Fruit fly (Drosophila melanogaster) whole organism, embryonic: ENCODE data around the gene CG42525.

Source experiments
- Bteb2 ChIP-seq: fragments of 200-800 bp; sonication (Bioruptor generic); optimal IDR thresholded peaks from 2 replicates; lab custom pipeline; 2016; ENCODE audit warnings: missing biosample characterization, missing genetic modification characterization
- CG15514 ChIP-seq: fragments of 200-800 bp; sonication (Bioruptor generic); optimal IDR thresholded peaks from 3 replicates; lab custom pipeline; 2017; ENCODE audit warnings: missing biosample characterization, missing genetic modification characterization, mild to moderate bottlenecking, moderate library complexity, missing genetic modification reagents
- CG17359 ChIP-seq: fragments of 200-800 bp; sonication (Bioruptor generic); optimal IDR thresholded peaks from 3 replicates; lab custom pipeline; 2018; ENCODE audit warnings: missing biosample characterization, mild to moderate bottlenecking, missing genetic modification characterization, moderate library complexity
- CG4282 ChIP-seq: fragments of 200-800 bp; sonication (Bioruptor generic); optimal IDR thresholded peaks from 2 replicates; lab custom pipeline; 2016; ENCODE audit warnings: missing biosample characterization, missing genetic modification characterization
- CG6854 ChIP-seq: fragments of 200-800 bp; sonication (Bioruptor generic); optimal IDR thresholded peaks from 3 replicates; lab custom pipeline; 2017; ENCODE audit warnings: missing biosample characterization, mild to moderate bottlenecking, missing genetic modification characterization
- CG8089 ChIP-seq: fragments of 200-800 bp; sonication (Bioruptor generic); optimal IDR thresholded peaks from 3 replicates; lab custom pipeline; 2016; ENCODE audit warnings: missing biosample characterization, missing genetic modification characterization
- CG9437 ChIP-seq: fragments of 200-800 bp; sonication (Bioruptor generic); optimal IDR thresholded peaks from 2 replicates; lab custom pipeline; 2018; ENCODE audit warnings: missing biosample characterization, mild to moderate bottlenecking, missing genetic modification characterization
- CG9817 ChIP-seq: fragments of 200-800 bp; sonication (Bioruptor generic); optimal IDR thresholded peaks from 2 replicates; lab custom pipeline; 2018; ENCODE audit warnings: missing biosample characterization, mild to moderate bottlenecking, missing genetic modification characterization, moderate library complexity
- D ChIP-seq, 2 experiments: fragments of 200-800 bp in 1 of 2; fragments of >200 bp in 1 of 2; sonication (Bioruptor generic) in 1 of 2; optimal IDR thresholded peaks; 2 replicates in 1 of 2; 3 replicates in 1 of 2; lab custom pipeline; 2017; ENCODE audit warnings: mild to moderate bottlenecking in 1 of 2, missing biosample characterization in 1 of 2, missing genetic modification characterization in 1 of 2, missing genetic modification reagents in 1 of 2
- Dip3 ChIP-seq: fragments of 200-800 bp; sonication (Bioruptor generic); optimal IDR thresholded peaks from 3 replicates; lab custom pipeline; 2016; ENCODE audit warnings: missing biosample characterization, missing genetic modification characterization
- E2f2 ChIP-seq: fragments of 200-800 bp; sonication (Bioruptor generic); IDR thresholded peaks from 2 replicates; pipeline ENCODE4 v1.3.6; 2022; ENCODE audit warnings: missing biosample characterization, missing genetic modification characterization
- dmrt99B ChIP-seq: fragments of 200-800 bp; sonication (Bioruptor generic); optimal IDR thresholded peaks from 2 replicates; lab custom pipeline; 2018; ENCODE audit warnings: missing biosample characterization, mild to moderate bottlenecking, missing genetic modification characterization, moderate library complexity
- esg ChIP-seq: fragments of 200-800 bp; sonication (Bioruptor generic); conservative IDR thresholded peaks from 2 replicates; pipeline ENCODE4 v1.3.6; 2022; ENCODE audit warnings: missing biosample characterization, missing genetic modification characterization
- jing ChIP-seq: fragments of 200-800 bp; sonication (Bioruptor generic); optimal IDR thresholded peaks from 2 replicates; lab custom pipeline; 2018; ENCODE audit warnings: missing biosample characterization, mild to moderate bottlenecking, missing genetic modification characterization
- ken ChIP-seq: fragments of 200-800 bp; sonication (Bioruptor generic); IDR thresholded peaks from 3 replicates; pipeline ENCODE4 v1.3.6; 2022; ENCODE audit warnings: missing biosample characterization, missing genetic modification characterization
- lilli ChIP-seq: fragments of 200-800 bp; sonication (Bioruptor generic); optimal IDR thresholded peaks from 3 replicates; lab custom pipeline; 2016; ENCODE audit warnings: missing biosample characterization, missing genetic modification characterization
- mirr ChIP-seq: fragments of 200-800 bp; sonication (Bioruptor generic); optimal IDR thresholded peaks from 3 replicates; lab custom pipeline; 2018; ENCODE audit warnings: missing biosample characterization, mild to moderate bottlenecking, missing genetic modification characterization
- row ChIP-seq: fragments of 200-800 bp; sonication (Bioruptor generic); IDR thresholded peaks from 3 replicates; pipeline ENCODE4 v1.3.6; 2022; ENCODE audit warnings: missing biosample characterization, missing genetic modification characterization
- slbo ChIP-seq: fragments of 200-800 bp; sonication (Bioruptor generic); IDR thresholded peaks from 2 replicates; pipeline ENCODE4 v1.3.6; 2022; ENCODE audit warnings: missing biosample characterization, missing genetic modification characterization
- ssp ChIP-seq: fragments of 200-800 bp; sonication (Bioruptor generic); IDR thresholded peaks from 2 replicates; pipeline ENCODE4 v1.3.6; 2022; ENCODE audit warnings: missing biosample characterization, missing genetic modification characterization
- yki ChIP-seq: fragments of >200 bp; optimal IDR thresholded peaks from 3 replicates; lab custom pipeline; 2018

The CG42525 gene

DNA sequence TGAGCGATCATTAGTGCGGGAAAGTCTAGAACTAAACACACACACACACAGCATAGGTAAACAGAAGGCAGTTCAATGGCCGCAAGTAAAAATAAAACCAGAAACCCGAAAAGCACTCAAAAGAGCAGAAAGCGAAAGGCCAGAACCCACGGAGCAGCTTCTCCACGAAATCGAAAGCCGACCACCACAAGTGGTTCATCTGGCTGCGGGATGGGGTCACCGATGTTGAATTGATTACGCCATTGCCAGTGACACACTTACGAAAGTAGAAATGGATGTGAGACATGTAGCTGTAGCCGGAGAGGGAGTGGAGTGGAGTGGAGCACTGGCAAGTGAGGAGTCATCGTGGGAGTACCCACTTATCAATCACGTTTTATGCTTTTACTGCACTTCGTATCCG lies 48.1 kb downstream of the CG42525 start (continued):
- TF ChIP-seq Bteb2 = no peak
- TF ChIP-seq ken (GFP tag; lab: Robert Waterston, UW) = no peak
- TF ChIP-seq CG9437 (GFP tag; lab: Kevin White, UChicago) = no peak
- no peak for TF ChIP-seq lilli (GFP tag; lab: Kevin White, UChicago)
- TF ChIP-seq slbo = no peak
- TF ChIP-seq mirr = no peak
- no peak for TF ChIP-seq Dip3 (GFP tag; lab: Kevin White, UChicago)
- TF ChIP-seq yki (lab: Kevin White, UChicago) = no peak
- TF ChIP-seq jing = no peak
- TF ChIP-seq CG17359 (tag; lab: Kevin White, UChicago) = no peak
- TF ChIP-seq CG15514 (GFP tag; lab: Kevin White, UChicago) = no peak
- TF ChIP-seq CG4282 (GFP tag; lab: Kevin White, UChicago) = no peak
- TF ChIP-seq CG6854 = no peak
- no peak for TF ChIP-seq row
- no peak for TF ChIP-seq E2f2 (GFP tag; lab: Robert Waterston, UW)
- TF ChIP-seq D (optimal IDR thresholded peaks at IDR 0.05; lab: Kevin White, UChicago) = no peak
- TF ChIP-seq D (GFP tag; optimal IDR thresholded peaks at IDR 0.05; lab: Kevin White, UChicago) = no peak
- no peak for TF ChIP-seq CG9817 (tag; lab: Kevin White, UChicago)
- no peak for TF ChIP-seq ssp (GFP tag; lab: Robert Waterston, UW)
- no peak for TF ChIP-seq esg
- no peak for TF ChIP-seq dmrt99B (tag; lab: Kevin White, UChicago)
- TF ChIP-seq CG8089 (GFP tag; lab: Kevin White, UChicago) = no peak
